Worm (Caenorhabditis elegans) whole organism, late embryonic: ENCODE data around the gene C04F6.7.

Experiments used
- C08G9.2 ChIP-seq: sonication (generic microtip); optimal IDR thresholded peaks from 2 replicates; lab custom pipeline; 2016; ENCODE audit warnings: mild to moderate bottlenecking, missing genetic modification characterization, moderate library complexity, missing compliant biosample characterization
- C38D4.7 ChIP-seq: fragments of 200-800 bp; sonication (Bioruptor generic); optimal IDR thresholded peaks from 2 replicates; lab custom pipeline; 2018; ENCODE audit warnings: mild to moderate bottlenecking, missing genetic modification characterization, moderate library complexity, missing compliant biosample characterization
- F13H6.1 ChIP-seq: sonication (generic microtip); optimal IDR thresholded peaks from 2 replicates; lab custom pipeline; 2016; ENCODE audit warnings: missing genetic modification characterization, missing compliant biosample characterization
- K02D7.2 ChIP-seq: sonication (generic microtip); optimal IDR thresholded peaks from 2 replicates; lab custom pipeline; 2017; ENCODE audit warnings: mild to moderate bottlenecking, missing genetic modification characterization, missing compliant biosample characterization
- K09A11.1 ChIP-seq: sonication (generic microtip); optimal IDR thresholded peaks from 2 replicates; lab custom pipeline; 2017; ENCODE audit warnings: antibody characterized with exemption, mild to moderate bottlenecking, missing genetic modification characterization, missing compliant biosample characterization; ENCODE audit not compliant: insufficient read depth
- T23F11.4 ChIP-seq: fragments of 200-800 bp; sonication (Bioruptor generic); optimal IDR thresholded peaks from 2 replicates; lab custom pipeline; 2018; ENCODE audit warnings: mild to moderate bottlenecking, missing genetic modification characterization, missing compliant biosample characterization
- Y22D7AL.16 ChIP-seq: sonication (generic microtip); optimal IDR thresholded peaks from 2 replicates; lab custom pipeline; 2016; ENCODE audit warnings: missing genetic modification characterization, missing compliant biosample characterization
- ama-1 ChIP-seq: fragments of 150-350 bp; optimal IDR thresholded peaks from 2 replicates; lab custom pipeline; 2014
- ceh-18 ChIP-seq: sonication (generic microtip); optimal IDR thresholded peaks from 2 replicates; lab custom pipeline; 2016; ENCODE audit warnings: missing genetic modification characterization, missing compliant biosample characterization
- ceh-2 ChIP-seq: sonication (generic microtip); optimal IDR thresholded peaks from 2 replicates; lab custom pipeline; 2016; ENCODE audit warnings: missing genotype, missing genetic modification characterization, missing compliant biosample characterization
- ceh-30 ChIP-seq: fragments of 150-350 bp; optimal IDR thresholded peaks from 2 replicates; lab custom pipeline; 2014; ENCODE audit warnings: missing biosample characterization, missing genetic modification characterization
- ceh-31 ChIP-seq: sonication (generic microtip); optimal IDR thresholded peaks from 2 replicates; lab custom pipeline; 2016; ENCODE audit warnings: missing genetic modification characterization, missing compliant biosample characterization
- ceh-34 ChIP-seq: sonication (generic microtip); optimal IDR thresholded peaks from 2 replicates; lab custom pipeline; 2016; ENCODE audit warnings: mild to moderate bottlenecking, missing genetic modification characterization, missing compliant biosample characterization
- ceh-9 ChIP-seq: sonication (generic microtip); optimal IDR thresholded peaks from 2 replicates; lab custom pipeline; 2016; ENCODE audit warnings: mild to moderate bottlenecking, missing genetic modification characterization, inconsistent platforms, missing compliant biosample characterization
- che-1 ChIP-seq: sonication (generic microtip); optimal IDR thresholded peaks from 2 replicates; lab custom pipeline; 2016; ENCODE audit warnings: mild to moderate bottlenecking, missing genetic modification characterization, missing compliant biosample characterization
- elt-2 ChIP-seq: sonication (generic microtip); optimal IDR thresholded peaks from 2 replicates; lab custom pipeline; 2016; ENCODE audit warnings: missing genetic modification reagents, missing genetic modification characterization, missing compliant biosample characterization
- elt-4 ChIP-seq: sonication (generic microtip); optimal IDR thresholded peaks from 2 replicates; lab custom pipeline; 2016; ENCODE audit warnings: missing genetic modification characterization, missing compliant biosample characterization
- ets-4 ChIP-seq: sonication (generic microtip); optimal IDR thresholded peaks from 2 replicates; lab custom pipeline; 2016; ENCODE audit warnings: missing genetic modification characterization, missing compliant biosample characterization
- eyg-1 ChIP-seq: sonication (generic microtip); optimal IDR thresholded peaks from 2 replicates; lab custom pipeline; 2016; ENCODE audit warnings: missing genotype, missing genetic modification characterization, missing compliant biosample characterization
- gmeb-2 ChIP-seq: sonication (generic microtip); optimal IDR thresholded peaks from 2 replicates; lab custom pipeline; 2016; ENCODE audit warnings: missing genetic modification characterization, inconsistent platforms, missing compliant biosample characterization
- hlh-13 ChIP-seq: fragments of 200-800 bp; sonication (Bioruptor generic); optimal IDR thresholded peaks from 2 replicates; lab custom pipeline; 2018; ENCODE audit warnings: mild to moderate bottlenecking, missing genetic modification characterization, missing compliant biosample characterization
- hlh-30 ChIP-seq: sonication (generic microtip); optimal IDR thresholded peaks from 2 replicates; lab custom pipeline; 2017; ENCODE audit warnings: antibody characterized with exemption, missing genetic modification characterization, missing compliant biosample characterization; ENCODE audit not compliant: insufficient read depth
- hlh-8 ChIP-seq: sonication (generic microtip); optimal IDR thresholded peaks from 2 replicates; lab custom pipeline; 2016; ENCODE audit warnings: missing genotype, missing genetic modification characterization, missing compliant biosample characterization
- lin-11 ChIP-seq: fragments of 200-800 bp; sonication (Bioruptor generic); optimal IDR thresholded peaks from 2 replicates; lab custom pipeline; 2018; ENCODE audit warnings: mild to moderate bottlenecking, missing genetic modification characterization, missing compliant biosample characterization
- mec-3 ChIP-seq: sonication (generic microtip); optimal IDR thresholded peaks from 2 replicates; lab custom pipeline; 2016; ENCODE audit warnings: borderline replicate concordance, missing genetic modification characterization, missing compliant biosample characterization
- nhr-11 ChIP-seq: fragments of 150-350 bp; optimal IDR thresholded peaks from 2 replicates; lab custom pipeline; 2014; ENCODE audit warnings: missing biosample characterization, missing genetic modification characterization
- odd-2 ChIP-seq: sonication (generic microtip); optimal IDR thresholded peaks from 2 replicates; lab custom pipeline; 2017; ENCODE audit warnings: antibody characterized with exemption, mild to moderate bottlenecking, missing genetic modification characterization, missing compliant biosample characterization
- pag-3 ChIP-seq: sonication (generic microtip); optimal IDR thresholded peaks from 2 replicates; lab custom pipeline; 2016; ENCODE audit warnings: missing compliant biosample characterization, missing genetic modification characterization, borderline replicate concordance
- pat-9 ChIP-seq: fragments of 200-800 bp; sonication (Bioruptor generic); optimal IDR thresholded peaks from 2 replicates; lab custom pipeline; 2018; ENCODE audit warnings: mild to moderate bottlenecking, missing genetic modification characterization, moderate library complexity, missing compliant biosample characterization
- pha-2 ChIP-seq: sonication (generic microtip); optimal IDR thresholded peaks from 2 replicates; lab custom pipeline; 2017; ENCODE audit warnings: mild to moderate bottlenecking, missing genetic modification characterization, missing compliant biosample characterization
- pros-1 ChIP-seq: fragments of 150-350 bp; optimal IDR thresholded peaks from 2 replicates; lab custom pipeline; 2014; ENCODE audit warnings: missing biosample characterization, missing genetic modification reagents, missing genetic modification characterization
- ref-2 ChIP-seq: sonication (generic microtip); optimal IDR thresholded peaks from 2 replicates; lab custom pipeline; 2016; ENCODE audit warnings: missing genetic modification characterization, missing compliant biosample characterization
- rnt-1 ChIP-seq: sonication (generic microtip); optimal IDR thresholded peaks from 2 replicates; lab custom pipeline; 2016; ENCODE audit warnings: missing genetic modification characterization, missing compliant biosample characterization
- sdc-2 ChIP-seq: sonication (generic microtip); optimal IDR thresholded peaks from 2 replicates; lab custom pipeline; 2016; ENCODE audit warnings: missing genotype, missing genetic modification characterization, missing compliant biosample characterization
- sox-2 ChIP-seq: fragments of 200-800 bp; sonication (Bioruptor generic); IDR thresholded peaks from 2 replicates; pipeline ENCODE4 v1.3.6; 2022; ENCODE audit warnings: missing genetic modification reagents, missing genetic modification characterization, missing compliant biosample characterization
- syd-9 ChIP-seq: sonication (generic microtip); optimal IDR thresholded peaks from 2 replicates; lab custom pipeline; 2016; ENCODE audit warnings: mild to moderate bottlenecking, missing genetic modification characterization, moderate library complexity, missing compliant biosample characterization
- tbx-2 ChIP-seq: sonication (generic microtip); optimal IDR thresholded peaks from 2 replicates; lab custom pipeline; 2016; ENCODE audit warnings: missing genetic modification characterization, missing compliant biosample characterization
- tbx-7 ChIP-seq: sonication (generic microtip); optimal IDR thresholded peaks from 2 replicates; lab custom pipeline; 2016; ENCODE audit warnings: missing genotype, missing genetic modification characterization, missing compliant biosample characterization
- ttx-3 ChIP-seq: sonication (generic microtip); optimal IDR thresholded peaks from 2 replicates; lab custom pipeline; 2016; ENCODE audit warnings: missing genetic modification reagents, missing genetic modification characterization, missing compliant biosample characterization
- unc-3 ChIP-seq, 2 experiments: fragments of 200-800 bp in 1 of 2; sonication (Bioruptor generic) in 1 of 2; sonication (generic microtip) in 1 of 2; conservative IDR thresholded peaks in 1 of 2; optimal IDR thresholded peaks in 1 of 2; 2 replicates each; pipeline versions ENCODE4 v1.3.6 to Lab custom; 2016 to 2022; ENCODE audit warnings: missing compliant biosample characterization in 2 of 2, missing genetic modification characterization in 2 of 2, missing genetic modification reagents in 1 of 2
- unc-42 ChIP-seq: sonication (generic microtip); optimal IDR thresholded peaks from 2 replicates; lab custom pipeline; 2016; ENCODE audit warnings: missing genotype, missing genetic modification characterization, missing compliant biosample characterization
- unc-55 ChIP-seq: sonication (generic microtip); optimal IDR thresholded peaks from 2 replicates; lab custom pipeline; 2017; ENCODE audit warnings: missing biosample characterization, missing genetic modification reagents, missing genetic modification characterization
- unc-86 ChIP-seq: sonication (generic microtip); optimal IDR thresholded peaks from 2 replicates; lab custom pipeline; 2016; ENCODE audit warnings: missing genetic modification characterization, missing compliant biosample characterization
- zip-5 ChIP-seq: sonication (generic microtip); optimal IDR thresholded peaks from 2 replicates; lab custom pipeline; 2016; ENCODE audit warnings: missing genetic modification characterization, missing compliant biosample characterization
- ztf-16 ChIP-seq: sonication (generic microtip); optimal IDR thresholded peaks from 2 replicates; lab custom pipeline; 2017; ENCODE audit warnings: missing genetic modification characterization, missing compliant biosample characterization

Gene C04F6.7

ce11 chrX:3379114-3379513 is 39.9 kb downstream of the C04F6.7 start, which contains the start of gene sorf-1:
Gene sorf-1 (minus strand): TSS chrX:3379248.
- TF ChIP-seq hlh-8 (tag; lab: Kevin White, UChicago) (peak; percentile 1), tbx-2 (tag; lab: Kevin White, UChicago) (peak; percentile 83), C08G9.2 (tag; lab: Kevin White, UChicago) (peak; percentile 79), ceh-31 (tag; lab: Kevin White, UChicago) (peak; percentile 76), ceh-2 (tag; lab: Kevin White, UChicago) (peak; percentile 78), pros-1 (tag; lab: Kevin White, UChicago) (no peak), pha-2 (tag; lab: Kevin White, UChicago) (no peak), zip-5 (peak; percentile 56), tbx-7 (peak; percentile 60), ref-2 (tag; lab: Kevin White, UChicago) (peak; percentile 6), syd-9 (no peak), ets-4 (tag; lab: Kevin White, UChicago) (peak; percentile 38), eyg-1 (tag; lab: Kevin White, UChicago) (no peak)

- TF ChIP-seq F13H6.1 (tag; lab: Kevin White, UChicago) (no peak), C08G9.2 (tag; lab: Kevin White, UChicago) (no peak), elt-4 (tag; lab: Kevin White, UChicago) (no peak), unc-55 (GFP tag; lab: Kevin White, UChicago) (no peak), pat-9 (tag; lab: Kevin White, UChicago) (no peak), gmeb-2 (tag; lab: Kevin White, UChicago) (no peak), K09A11.1 (tag; lab: Kevin White, UChicago) (peak; percentile 8)
Measured at ce11 chrX:3375320-3375719, 43.7 kb downstream of the C04F6.7 start.

ce11 chrX:3374642-3375041 is 44.3 kb downstream of the C04F6.7 start, which contains the start of gene clc-3:
Gene clc-3 (minus strand): TSS chrX:3374742.
- TF ChIP-seq eyg-1 (tag; lab: Kevin White, UChicago) = no peak
- no peak for TF ChIP-seq pag-3 (tag; lab: Kevin White, UChicago)
- TF ChIP-seq K02D7.2 (tag; lab: Kevin White, UChicago) = no peak
- no peak for TF ChIP-seq sdc-2 (tag; lab: Kevin White, UChicago)
- no peak for TF ChIP-seq C38D4.7 (GFP tag; lab: Kevin White, UChicago)

ce11 chrX:3371264-3371663 is 47.7 kb downstream of the C04F6.7 start:
- TF ChIP-seq nhr-11 (tag; lab: Kevin White, UChicago) (no peak), T23F11.4 (GFP tag; lab: Kevin White, UChicago) (peak; percentile 82), ttx-3 (tag; lab: Kevin White, UChicago) (peak; percentile 87), unc-55 (GFP tag; lab: Kevin White, UChicago) (peak; percentile 8), C08G9.2 (tag; lab: Kevin White, UChicago) (peak; percentile 76), hlh-13 (GFP tag; lab: Kevin White, UChicago) (peak; percentile 83), Y22D7AL.16 (tag; lab: Kevin White, UChicago) (peak; percentile 79), ama-1 (no peak), ceh-30 (peak; percentile 12), che-1 (tag; lab: Kevin White, UChicago) (peak; percentile 86), syd-9 (peak; percentile 79), pag-3 (tag; lab: Kevin White, UChicago) (no peak), ets-4 (tag; lab: Kevin White, UChicago) (peak; percentile 45), sdc-2 (tag; lab: Kevin White, UChicago) (peak; percentile 84), unc-86 (peak; percentile 82), mec-3 (tag; lab: Kevin White, UChicago) (no peak), elt-2 (tag; lab: Kevin White, UChicago) (peak; percentile 87), lin-11 (peak; percentile 76), sox-2 (GFP tag; lab: Robert Waterston, UW) (peak; percentile 83), hlh-30 (tag; lab: Kevin White, UChicago) (peak; percentile 51), ceh-9 (tag; lab: Kevin White, UChicago) (peak; percentile 57), unc-3 (GFP tag; conservative IDR thresholded peaks at IDR 0.05; lab: Robert Waterston, UW) (peak; percentile 88), unc-3 (tag; optimal IDR thresholded peaks at IDR 0.05; lab: Kevin White, UChicago) (peak; percentile 52), odd-2 (tag; lab: Kevin White, UChicago) (no peak), rnt-1 (tag; lab: Kevin White, UChicago) (peak; percentile 62), unc-42 (peak; percentile 56), ceh-34 (tag; lab: Kevin White, UChicago) (peak; percentile 79), C38D4.7 (GFP tag; lab: Kevin White, UChicago) (peak; percentile 85), ceh-2 (tag; lab: Kevin White, UChicago) (peak; percentile 61), ztf-16 (peak; percentile 83), ceh-18 (tag; lab: Kevin White, UChicago) (peak; percentile 81)
